Worm (Caenorhabditis elegans) whole organism, L3 larva: ENCODE data around the gene prk-2.

Source experiments
- R02D3.7 ChIP-seq: fragments of 150-350 bp; optimal IDR thresholded peaks from 2 replicates; lab custom pipeline; 2014; ENCODE audit warnings: missing biosample characterization, missing genetic modification characterization
- ZK546.5 ChIP-seq: sonication (generic microtip); optimal IDR thresholded peaks from 2 replicates; lab custom pipeline; 2017; ENCODE audit warnings: missing biosample characterization, missing genetic modification characterization
- ceh-82 ChIP-seq: fragments of 150-350 bp; optimal IDR thresholded peaks from 2 replicates; lab custom pipeline; 2014; ENCODE audit warnings: missing biosample characterization, missing genetic modification characterization
- elt-2 ChIP-seq: sonication (generic microtip); optimal IDR thresholded peaks from 2 replicates; lab custom pipeline; 2016; ENCODE audit warnings: missing genetic modification reagents, mild to moderate bottlenecking, missing genetic modification characterization, missing compliant biosample characterization
- fkh-2 ChIP-seq: fragments of 150-350 bp; optimal IDR thresholded peaks from 2 replicates; lab custom pipeline; 2014; ENCODE audit warnings: missing biosample characterization, missing genetic modification reagents, missing genetic modification characterization
- lin-15B ChIP-seq: fragments of 150-350 bp; optimal IDR thresholded peaks from 2 replicates; lab custom pipeline; 2014; ENCODE audit warnings: missing biosample characterization, missing genetic modification characterization
- lsy-12 ChIP-seq: sonication (generic microtip); optimal IDR thresholded peaks from 2 replicates; lab custom pipeline; 2016; ENCODE audit warnings: mild to moderate bottlenecking, missing genetic modification characterization, missing compliant biosample characterization
- nhr-28 ChIP-seq: fragments of 150-350 bp; optimal IDR thresholded peaks from 2 replicates; lab custom pipeline; 2014; ENCODE audit warnings: missing biosample characterization, missing genetic modification characterization
- pqm-1 ChIP-seq: fragments of 150-350 bp; optimal IDR thresholded peaks from 2 replicates; lab custom pipeline; 2017; ENCODE audit warnings: missing biosample characterization, missing genetic modification characterization, inconsistent platforms
- skn-1 ChIP-seq: fragments of 150-350 bp; optimal IDR thresholded peaks from 2 replicates; lab custom pipeline; 2014; ENCODE audit warnings: missing biosample characterization, missing genetic modification characterization

DNA sequence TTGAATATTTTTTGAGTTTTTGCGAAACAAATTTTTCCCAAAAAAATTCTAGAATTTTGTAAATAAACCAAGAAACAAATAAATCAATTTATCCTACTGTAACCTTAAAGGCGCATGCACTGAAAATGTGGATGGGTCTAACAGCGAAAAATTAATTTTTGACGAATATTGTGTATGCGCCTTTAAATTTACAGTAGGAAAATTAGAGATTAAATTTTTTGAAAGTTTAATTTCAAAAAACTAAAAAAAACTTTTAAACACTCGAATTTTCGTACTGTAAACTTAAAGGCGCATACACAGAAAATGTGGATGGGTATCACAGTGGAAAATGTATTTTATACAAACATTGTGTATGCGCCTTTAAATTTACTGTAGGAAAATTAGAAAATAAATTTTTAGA lies 20.1 kb upstream of the prk-2 start:
- no peak for TF ChIP-seq ceh-82 (tag; lab: Kevin White, UChicago)
- no peak for TF ChIP-seq lin-15B
- no peak for TF ChIP-seq ZK546.5 (tag; lab: Kevin White, UChicago)
- TF ChIP-seq fkh-2 (tag; lab: Kevin White, UChicago), result no peak
- TF ChIP-seq skn-1 (tag; lab: Kevin White, UChicago), result no peak
- no peak for TF ChIP-seq elt-2 (tag; lab: Kevin White, UChicago)
- no peak for TF ChIP-seq lsy-12 (tag; lab: Kevin White, UChicago)
- no peak for TF ChIP-seq nhr-28 (tag; lab: Kevin White, UChicago)
- TF ChIP-seq pqm-1 (tag; lab: Kevin White, UChicago), result no peak
- no peak for TF ChIP-seq R02D3.7 (tag; lab: Kevin White, UChicago)
